Fruit fly (Drosophila melanogaster): ENCODE results near the gene vri.

vri gene

DNA sequence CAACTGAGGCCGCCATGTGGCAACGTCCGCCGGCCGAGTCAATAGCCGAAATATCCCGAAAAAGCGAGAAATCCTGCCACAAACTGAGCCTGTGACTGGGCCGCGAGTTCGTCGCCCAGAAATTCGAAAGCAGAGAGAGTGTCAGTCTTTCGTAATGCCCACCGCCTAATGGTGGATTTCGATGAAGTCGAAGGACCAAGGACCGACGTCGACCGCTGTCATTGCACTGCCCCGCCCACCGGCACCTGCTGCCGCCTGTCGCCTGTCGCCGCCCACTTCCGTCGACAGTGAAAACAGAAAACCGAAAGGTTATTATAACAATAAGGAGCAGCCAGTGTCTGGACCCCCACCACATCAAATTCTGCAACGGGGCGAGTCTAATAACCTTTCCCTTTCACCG lies 2.2 kb upstream of the vri start:
- TF ChIP-seq hbn (GFP tag; IDR thresholded peaks at IDR 0.05; ENCODE audit: partially characterized antibody) (no peak), luna (GFP tag; optimal IDR thresholded peaks at IDR 0.05) (no peak), CHES-1-like (GFP tag; optimal IDR thresholded peaks at IDR 0.05) (no peak), CG7963 (GFP tag; IDR thresholded peaks at IDR 0.05; ENCODE audit: partially characterized antibody) (0 out of 3 replicates have a peak, but pooled peaks have one; percentile 35), BtbVII (GFP tag; optimal IDR thresholded peaks at IDR 0.05) (no peak), Med (GFP tag) (peak; percentile 68), ATbp (GFP tag; optimal IDR thresholded peaks at IDR 0.05) (no peak), CG32767 (GFP tag; IDR thresholded peaks at IDR 0.05) (no peak), CG4854 (GFP tag; optimal IDR thresholded peaks at IDR 0.05) (no peak)

DNA sequence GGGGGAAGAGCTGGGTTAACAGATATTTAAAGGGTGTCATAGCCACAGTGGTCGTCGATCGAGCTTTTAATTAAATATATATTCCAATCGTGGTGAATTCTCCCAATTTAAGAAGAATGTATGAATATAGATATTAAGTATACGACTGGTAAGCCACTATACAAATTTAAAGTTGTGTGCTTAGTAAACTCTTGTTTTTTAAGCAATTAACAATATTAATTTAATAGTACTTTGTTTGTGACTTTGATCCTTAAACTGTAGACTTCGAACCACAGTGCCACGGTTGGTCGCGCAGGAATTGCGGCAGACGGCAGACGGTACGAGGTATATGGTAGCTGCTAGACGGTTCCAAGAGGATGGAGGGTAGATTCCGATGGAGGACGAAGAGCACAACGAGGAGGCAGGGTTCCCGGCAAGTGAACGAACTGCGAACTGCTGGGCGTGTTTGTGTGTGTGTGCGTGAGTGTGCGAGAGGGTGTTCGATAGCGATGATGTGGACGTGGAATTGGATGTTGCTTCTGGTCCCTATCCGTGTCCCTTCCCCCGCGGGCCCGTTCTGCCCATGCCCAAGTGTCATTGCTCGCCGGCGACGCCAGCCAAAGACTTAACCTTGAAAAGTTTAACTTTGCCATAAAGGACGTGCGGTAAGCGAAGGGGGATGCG lies 1.0 kb upstream of the vri start:
- TF ChIP-seq CG5180 (GFP tag; optimal IDR thresholded peaks at IDR 0.05) (peak; percentile 6), CG14014 (GFP tag; IDR thresholded peaks at IDR 0.05) (no peak), lbe (GFP tag; optimal IDR thresholded peaks at IDR 0.05) (peak; percentile 74), Drgx (GFP tag; IDR thresholded peaks at IDR 0.05) (peak; percentile 60; the same call in 1 of the 2 replicates), corto (GFP tag; optimal IDR thresholded peaks at IDR 0.05) (peak; percentile 44), bsh (GFP tag; optimal IDR thresholded peaks at IDR 0.05) (peak in 1 of 2 experiments; percentile 88), CTCF (GFP tag; optimal IDR thresholded peaks at IDR 0.05) (no peak), Med (GFP tag) (peak; percentile 49), nom (GFP tag; optimal IDR thresholded peaks at IDR 0.05) (peak; percentile 94)

DNA sequence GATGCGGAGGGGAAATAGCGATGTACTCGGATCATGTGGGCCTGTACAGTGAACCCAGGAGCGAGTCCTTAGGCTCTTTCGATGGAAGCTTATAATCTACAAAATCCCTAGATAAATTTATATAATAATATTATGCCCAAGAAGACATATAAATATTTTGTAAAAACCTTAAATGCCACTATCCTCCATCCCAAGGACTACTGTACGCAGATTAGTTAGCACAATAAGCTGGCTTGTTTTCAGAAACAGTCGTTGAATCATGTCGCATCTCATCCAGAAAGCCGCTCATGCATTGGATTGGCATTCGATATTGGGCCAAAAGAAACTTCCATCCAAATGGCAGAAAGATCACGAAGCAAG lies 502 bp upstream of the vri start:
- TF ChIP-seq HHEX (GFP tag; optimal IDR thresholded peaks at IDR 0.05) (no peak), Sry-δ (GFP tag; optimal IDR thresholded peaks at IDR 0.05) (no peak), ash1 (GFP tag; optimal IDR thresholded peaks at IDR 0.05) (no peak), sc (optimal IDR thresholded peaks at IDR 0.05) (no peak), sc (GFP tag; optimal IDR thresholded peaks at IDR 0.05) (no peak), CG10274 (GFP tag; optimal IDR thresholded peaks at IDR 0.05) (no peak), nerfin-2 (GFP tag; IDR thresholded peaks at IDR 0.05; ENCODE audit: partially characterized antibody) (0 out of 2 replicates have a peak, but pooled peaks have one; percentile 42), nom (GFP tag; optimal IDR thresholded peaks at IDR 0.05) (peak; percentile 35), row (GFP tag; IDR thresholded peaks at IDR 0.05) (no peak), run (tag; optimal IDR thresholded peaks at IDR 0.05) (no peak), Ssrp (tag; optimal IDR thresholded peaks at IDR 0.05) (no peak), CG8281 (tag; optimal IDR thresholded peaks at IDR 0.05) (no peak), sens-2 (GFP tag; IDR thresholded peaks at IDR 0.05) (no peak), Atf6 (GFP tag; IDR thresholded peaks at IDR 0.05) (no peak), CG2116 (GFP tag; optimal IDR thresholded peaks at IDR 0.05) (no peak), HLHmδ (GFP tag; optimal IDR thresholded peaks at IDR 0.05) (no peak), E2f2 (GFP tag; IDR thresholded peaks at IDR 0.05) (no peak), bab2 (GFP tag; optimal IDR thresholded peaks at IDR 0.05) (no peak), lbe (GFP tag; optimal IDR thresholded peaks at IDR 0.05) (peak; percentile 32), Elba2 (GFP tag; optimal IDR thresholded peaks at IDR 0.05) (no peak), CG10147 (GFP tag; optimal IDR thresholded peaks at IDR 0.05) (no peak), BEAF-32 (GFP tag; optimal IDR thresholded peaks at IDR 0.05) (no peak), fd96Cb (tag; optimal IDR thresholded peaks at IDR 0.05) (no peak), ttk (GFP tag; IDR thresholded peaks at IDR 0.05) (no peak), mirr (GFP tag; optimal IDR thresholded peaks at IDR 0.05) (no peak), Mrtf (GFP tag; IDR thresholded peaks at IDR 0.05) (0 out of 3 replicates have a peak, but pooled peaks have one; percentile 6)

Data from whole organism, embryonic.